Worm (Caenorhabditis elegans) whole organism, young adult: ENCODE data around the gene srt-33.

Experiments used
- B0261.1 ChIP-seq: sonication (generic microtip); optimal IDR thresholded peaks from 2 replicates; lab custom pipeline; 2016; ENCODE audit warnings: mild to moderate bottlenecking, missing genetic modification characterization, moderate library complexity, missing compliant biosample characterization
- B0336.3 ChIP-seq: fragments of 200-800 bp; sonication (Bioruptor generic); IDR thresholded peaks from 2 replicates; pipeline ENCODE4 v1.3.6; 2022; ENCODE audit warnings: missing genetic modification characterization, missing compliant biosample characterization
- F57A8.1 ChIP-seq: fragments of 200-800 bp; sonication (Bioruptor generic); optimal IDR thresholded peaks from 2 replicates; lab custom pipeline; 2018; ENCODE audit warnings: mild to moderate bottlenecking, missing genetic modification characterization, moderate library complexity, missing compliant biosample characterization
- rec-8 ChIP-seq, 2 experiments: sonication (generic microtip); optimal IDR thresholded peaks; 2 replicates each; lab custom pipeline; 2016; ENCODE audit warnings: mild to moderate bottlenecking in 2 of 2, missing genetic modification characterization in 2 of 2, missing genetic modification reagents in 2 of 2, missing genotype in 2 of 2, missing biosample characterization in 1 of 2, missing compliant biosample characterization in 1 of 2, moderate library complexity in 1 of 2
- tbx-9 ChIP-seq: sonication (generic microtip); optimal IDR thresholded peaks from 2 replicates; lab custom pipeline; 2016; ENCODE audit warnings: borderline replicate concordance, missing genetic modification characterization, inconsistent platforms, missing compliant biosample characterization
- unc-130 ChIP-seq: sonication (generic microtip); optimal IDR thresholded peaks from 2 replicates; lab custom pipeline; 2016; ENCODE audit warnings: missing genetic modification reagents, missing genetic modification characterization, missing compliant biosample characterization

- TF ChIP-seq tbx-9 (no peak), unc-130 (no peak), F57A8.1 (GFP tag; lab: Kevin White, UChicago) (no peak), B0261.1 (tag; lab: Kevin White, UChicago) (no peak), rec-8 (tag; optimal IDR thresholded peaks at IDR 0.05; lab: Kevin White, UChicago) (no peak), B0336.3 (no peak)
These were observed 14.1 kb upstream of the srt-33 start, which contains the start of gene F14D7.2 for ce11 chrV:14293667-14294194.
